Fruit fly (Drosophila melanogaster) S2 (cell line): ENCODE data around the gene Phlpp.

Experiments
- CG8478 ChIP-seq: fragments of >200 bp; optimal IDR thresholded peaks from 2 replicates; lab custom pipeline; 2018
- CTCF ChIP-seq, 2 experiments: fragments of >200 bp; optimal IDR thresholded peaks; 2 replicates each; lab custom pipeline; 2018

DNA sequence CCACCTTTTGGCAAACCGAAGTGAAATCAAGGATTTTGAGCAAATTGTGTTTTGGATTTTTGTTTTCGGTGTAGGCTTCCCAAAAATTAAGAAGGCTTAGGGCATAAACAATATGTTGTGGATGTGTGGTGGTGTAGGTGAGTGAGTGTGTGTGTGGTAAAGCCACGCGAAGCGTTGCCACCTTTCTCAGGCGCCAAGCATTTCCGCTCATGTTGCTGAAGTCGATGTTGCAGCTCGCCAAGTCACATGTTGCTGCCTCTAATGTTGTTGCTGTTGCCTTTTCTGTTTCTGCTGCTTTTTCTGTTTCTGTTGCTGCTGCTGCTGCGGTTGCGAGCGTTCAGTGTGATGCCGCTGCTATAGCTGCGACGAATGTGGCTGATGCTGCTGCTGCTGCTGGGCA, 20.8 kb downstream of the Phlpp start:
- TF ChIP-seq CTCF (optimal IDR thresholded peaks at IDR 0.05; lab: Kevin White, UChicago) (no peak), CG8478 (no peak)
